Fruit fly (Drosophila melanogaster) whole organism, embryonic: Measurements from ENCODE around the gene STUB1.

Source experiments
- Bgb ChIP-seq: fragments of 200-800 bp; sonication (Bioruptor generic); IDR thresholded peaks from 2 replicates; pipeline ENCODE4 v1.3.6; 2022; ENCODE audit warnings: missing biosample characterization, missing genetic modification characterization; ENCODE audit not compliant: partially characterized antibody
- CG12769 ChIP-seq: fragments of 200-800 bp; sonication (Bioruptor generic); optimal IDR thresholded peaks from 2 replicates; lab custom pipeline; 2019; ENCODE audit warnings: missing biosample characterization, mild to moderate bottlenecking, missing genetic modification characterization, moderate library complexity
- CG13424 ChIP-seq: fragments of 200-800 bp; sonication (Bioruptor generic); optimal IDR thresholded peaks from 2 replicates; lab custom pipeline; 2019; ENCODE audit warnings: missing biosample characterization, mild to moderate bottlenecking, missing genetic modification characterization, moderate library complexity
- CG16779 ChIP-seq: fragments of 200-800 bp; sonication (Bioruptor generic); IDR thresholded peaks from 2 replicates; pipeline ENCODE4 v1.3.6; 2022; ENCODE audit warnings: missing biosample characterization, missing genetic modification characterization
- CG16863 ChIP-seq: fragments of 200-800 bp; sonication (Bioruptor generic); optimal IDR thresholded peaks from 3 replicates; lab custom pipeline; 2016; ENCODE audit warnings: missing biosample characterization, missing genetic modification characterization
- Hsf ChIP-seq: fragments of 200-800 bp; sonication (Bioruptor generic); optimal IDR thresholded peaks from 3 replicates; lab custom pipeline; 2016; ENCODE audit warnings: missing biosample characterization, missing genetic modification characterization
- ash1 ChIP-seq: fragments of 200-800 bp; sonication (Bioruptor generic); optimal IDR thresholded peaks from 2 replicates; lab custom pipeline; 2018; ENCODE audit warnings: missing biosample characterization, mild to moderate bottlenecking, missing genetic modification characterization
- bbx ChIP-seq: fragments of 200-800 bp; sonication (Bioruptor generic); IDR thresholded peaks from 2 replicates; pipeline ENCODE4 v1.3.6; 2022; ENCODE audit warnings: missing biosample characterization, missing genetic modification characterization; ENCODE audit not compliant: partially characterized antibody
- esg ChIP-seq: fragments of 200-800 bp; sonication (Bioruptor generic); conservative IDR thresholded peaks from 2 replicates; pipeline ENCODE4 v1.3.6; 2022; ENCODE audit warnings: missing biosample characterization, missing genetic modification characterization
- zf30C ChIP-seq: fragments of 200-800 bp; sonication (Bioruptor generic); optimal IDR thresholded peaks from 3 replicates; lab custom pipeline; 2018; ENCODE audit warnings: missing biosample characterization, mild to moderate bottlenecking, missing genetic modification characterization

DNA sequence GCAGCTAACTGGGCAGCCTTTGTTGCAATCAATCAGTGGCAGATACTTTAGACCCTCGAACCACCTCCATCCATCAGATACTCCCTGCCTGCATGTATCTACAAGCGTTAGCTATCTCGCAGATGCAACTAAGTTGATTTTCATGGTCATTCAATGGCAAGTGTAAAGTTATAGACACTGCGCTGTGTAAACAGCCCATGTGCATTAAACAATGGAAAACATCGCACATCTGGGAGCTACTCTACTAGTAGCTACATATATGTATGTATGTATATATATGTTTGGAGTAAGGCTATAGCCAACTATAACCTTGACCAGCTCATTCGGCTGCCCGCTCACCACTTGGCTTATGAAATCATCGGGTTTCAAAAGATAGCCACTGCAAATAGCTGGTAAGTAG, 32.9 kb downstream of the STUB1 start:
- TF ChIP-seq Hsf (GFP tag; lab: Kevin White, UChicago): no peak
- no peak for TF ChIP-seq bbx (GFP tag; lab: Robert Waterston, UW)
- no peak for TF ChIP-seq CG13424
- TF ChIP-seq zf30C (GFP tag; lab: Kevin White, UChicago): no peak
- no peak for TF ChIP-seq CG16863
- TF ChIP-seq CG16779 (GFP tag; lab: Robert Waterston, UW): no peak
- no peak for TF ChIP-seq Bgb (GFP tag; lab: Robert Waterston, UW)
- no peak for TF ChIP-seq ash1 (GFP tag; lab: Kevin White, UChicago)
- TF ChIP-seq esg (GFP tag; lab: Robert Waterston, UW): no peak
- no peak for TF ChIP-seq CG12769 (tag; lab: Kevin White, UChicago)
